Worm (Caenorhabditis elegans): ENCODE results near the gene C40H1.8.

C40H1.8 gene

DNA sequence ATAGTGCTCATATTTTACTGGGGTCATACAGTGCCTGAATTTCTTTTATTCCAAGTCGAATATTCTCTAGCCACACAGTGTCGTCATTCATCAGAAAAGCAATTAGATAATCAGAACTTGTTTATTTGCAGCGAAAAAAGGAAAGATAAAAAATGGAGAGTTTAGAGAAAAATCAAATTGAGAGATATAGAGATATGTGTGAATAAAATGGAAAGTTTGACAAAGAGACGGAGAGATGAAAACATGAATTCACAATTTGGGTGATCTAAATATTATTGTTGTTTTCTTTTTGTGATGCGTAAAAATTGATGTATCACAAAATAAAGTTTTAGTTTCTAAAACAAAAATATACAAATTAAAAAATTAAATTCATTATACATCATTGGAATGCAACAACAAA is 13.8 kb upstream of the C40H1.8 start:
- peak; percentile 29 for TF ChIP-seq nhr-23 (tag; optimal IDR thresholded peaks at IDR 0.05)
- TF ChIP-seq fos-1 (tag; optimal IDR thresholded peaks at IDR 0.05): no peak
- TF ChIP-seq nhr-25 (tag; optimal IDR thresholded peaks at IDR 0.05): peak; percentile 17

DNA sequence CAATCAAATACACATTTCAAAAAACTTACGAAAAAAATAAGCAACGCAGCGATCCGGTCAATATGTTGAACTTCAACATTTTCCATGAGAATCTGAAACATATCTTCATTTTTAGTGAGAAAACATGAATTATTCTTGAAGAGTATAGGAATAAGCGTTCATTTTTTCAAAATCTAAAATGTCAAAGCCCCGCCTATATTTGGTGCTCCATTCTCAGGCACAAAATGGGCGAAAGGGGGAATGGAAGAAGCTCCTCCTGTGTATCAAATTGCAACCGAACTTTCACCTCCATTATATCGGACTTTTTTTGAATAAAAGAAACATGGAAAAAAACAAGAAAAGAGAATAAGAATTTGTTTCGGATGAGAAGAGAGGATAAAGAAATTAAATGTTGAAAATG is 7.9 kb upstream of the C40H1.8 start, which contains the start of gene srx-45:
Gene srx-45, minus strand, starts transcription at position 101 of the 400 bp plus-strand sequence.
- TF ChIP-seq hmg-11 (tag; optimal IDR thresholded peaks at IDR 0.05) (no peak), nhr-237 (tag; optimal IDR thresholded peaks at IDR 0.05) (no peak), mdl-1 (tag; optimal IDR thresholded peaks at IDR 0.05) (no peak), nhr-23 (tag; optimal IDR thresholded peaks at IDR 0.05) (no peak), ztf-4 (tag; optimal IDR thresholded peaks at IDR 0.05) (no peak), ztf-11 (tag; optimal IDR thresholded peaks at IDR 0.05) (no peak), sea-2 (GFP tag; optimal IDR thresholded peaks at IDR 0.05) (no peak), pha-4 (tag; optimal IDR thresholded peaks at IDR 0.05) (no peak), lsy-12 (tag; optimal IDR thresholded peaks at IDR 0.05) (no peak), ceh-82 (tag; optimal IDR thresholded peaks at IDR 0.05) (no peak), fos-1 (tag; optimal IDR thresholded peaks at IDR 0.05) (no peak), ZK546.5 (tag; optimal IDR thresholded peaks at IDR 0.05) (no peak), elt-2 (tag; optimal IDR thresholded peaks at IDR 0.05) (no peak), egl-27 (tag; optimal IDR thresholded peaks at IDR 0.05) (no peak), ceh-28 (tag; optimal IDR thresholded peaks at IDR 0.05) (no peak), R02D3.7 (tag; optimal IDR thresholded peaks at IDR 0.05) (no peak), nhr-11 (tag; optimal IDR thresholded peaks at IDR 0.05) (no peak), nhr-77 (tag; optimal IDR thresholded peaks at IDR 0.05) (no peak), lin-15B (tag; optimal IDR thresholded peaks at IDR 0.05) (no peak)

DNA sequence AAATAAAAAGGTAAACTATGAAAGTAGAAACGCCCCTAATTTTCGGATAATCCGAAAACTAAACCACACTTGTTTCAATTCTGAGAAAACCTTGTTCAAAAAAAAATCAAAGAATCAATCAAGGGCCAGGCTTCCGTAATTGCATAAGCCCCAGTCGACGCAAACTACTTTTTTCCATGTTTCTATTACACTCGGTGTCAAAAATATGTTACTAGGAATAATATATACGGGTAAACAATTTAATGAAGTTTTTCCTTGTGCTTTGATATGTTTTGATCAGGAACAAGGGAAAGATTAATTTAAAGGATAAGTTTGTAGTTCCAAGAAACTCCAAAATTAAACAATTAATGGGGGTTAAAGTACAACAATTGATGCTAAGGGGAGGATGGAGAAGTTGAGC is 4.7 kb upstream of the C40H1.8 start:
- peak; percentile 76 for TF ChIP-seq nhr-11 (tag; optimal IDR thresholded peaks at IDR 0.05)
- TF ChIP-seq daf-12 (tag; optimal IDR thresholded peaks at IDR 0.05): no peak

DNA sequence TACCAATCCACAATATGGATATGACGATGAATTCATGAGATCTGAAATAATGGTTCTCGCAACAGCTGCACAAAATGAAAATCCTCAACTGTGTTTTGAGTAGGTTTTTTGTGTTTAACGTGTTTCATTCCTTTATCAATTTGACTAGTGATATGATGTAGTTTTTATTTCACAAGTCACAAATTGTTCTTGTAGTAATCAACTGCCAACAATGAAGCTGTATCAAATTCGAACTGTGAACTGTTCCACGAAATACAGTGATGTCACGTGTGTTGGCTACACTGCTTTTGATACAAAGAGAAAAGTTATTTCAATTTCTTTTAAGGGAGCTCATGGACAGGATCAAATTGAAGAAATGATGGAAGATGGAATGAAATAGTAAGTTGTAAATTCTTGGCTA is 663 bp downstream of the C40H1.8 start:
- TF ChIP-seq elt-2 (tag; optimal IDR thresholded peaks at IDR 0.05) (peak; percentile 67), pqm-1 (tag; optimal IDR thresholded peaks at IDR 0.05) (peak; percentile 24), unc-62 (GFP tag; optimal IDR thresholded peaks at IDR 0.05) (no peak)

DNA sequence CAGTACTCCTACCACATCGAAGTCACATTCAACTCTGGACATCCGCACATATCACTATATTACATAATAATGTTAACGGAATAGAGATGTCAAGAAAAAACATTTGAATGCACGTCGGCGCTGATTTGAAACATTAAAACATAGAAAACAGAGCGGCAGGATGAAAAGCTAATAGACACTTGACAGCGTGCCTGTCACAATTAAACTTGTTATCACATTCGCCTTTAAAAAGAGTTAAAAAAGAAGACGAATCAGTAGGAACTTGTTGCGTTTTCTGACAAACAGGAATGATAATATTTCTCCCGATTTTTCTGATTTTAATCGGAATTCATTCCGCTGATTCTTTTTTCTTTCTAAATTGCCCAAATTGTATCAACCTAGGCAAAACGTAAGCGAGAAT is 3.1 kb downstream of the C40H1.8 start:
- no peak for TF ChIP-seq pha-4 (tag; optimal IDR thresholded peaks at IDR 0.05)
- TF ChIP-seq nhr-237 (tag; optimal IDR thresholded peaks at IDR 0.05): no peak
- no peak for TF ChIP-seq nhr-12 (tag; optimal IDR thresholded peaks at IDR 0.05)
- TF ChIP-seq elt-2 (tag; optimal IDR thresholded peaks at IDR 0.05): peak; percentile 70
- TF ChIP-seq pqm-1 (tag; optimal IDR thresholded peaks at IDR 0.05): no peak

DNA sequence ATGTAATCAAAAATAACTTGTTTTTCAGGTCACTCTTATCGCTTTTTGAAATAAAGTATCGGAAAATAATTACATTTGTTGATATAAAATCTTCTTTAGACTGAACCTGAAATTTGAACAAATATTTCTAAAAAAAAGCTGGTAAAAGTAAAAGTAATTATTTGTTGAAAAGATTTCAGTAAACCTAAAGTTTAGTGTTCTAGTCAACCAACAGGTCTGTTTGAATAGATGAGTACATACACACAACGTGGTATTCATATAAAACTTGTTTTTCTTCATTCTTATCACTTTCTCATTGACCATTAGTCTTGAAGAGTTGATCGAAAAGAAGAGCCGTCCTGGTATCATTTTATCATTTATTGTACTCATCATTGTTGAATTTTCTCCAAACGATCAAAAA is 5.1 kb downstream of the C40H1.8 start, which contains the start of gene C40H1.9:
Gene C40H1.9, plus strand, starts transcription at position 301 of the 400 bp plus-strand sequence.
- TF ChIP-seq pha-4 (tag; optimal IDR thresholded peaks at IDR 0.05): peak; percentile 16
- no peak for TF ChIP-seq ceh-16 (tag; optimal IDR thresholded peaks at IDR 0.05)

DNA sequence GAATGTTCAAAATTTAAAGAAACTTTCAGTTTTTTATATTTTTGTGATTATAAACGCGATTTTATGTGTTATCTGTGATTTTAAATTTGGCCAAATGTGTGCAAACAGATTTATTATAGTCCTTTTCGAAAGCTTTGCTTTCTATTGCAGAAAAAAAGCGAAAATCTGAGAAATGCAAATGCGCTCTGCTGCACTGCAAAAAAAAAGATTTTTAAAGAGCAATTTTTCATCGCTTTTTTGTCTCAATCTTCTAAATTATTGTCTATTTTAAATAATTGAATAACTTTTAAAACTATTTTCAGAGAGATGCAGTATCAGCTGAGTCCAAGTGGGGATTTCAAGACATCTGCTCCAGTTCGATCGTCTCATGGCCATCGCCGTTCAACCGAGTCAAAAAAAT is 7.5 kb downstream of the C40H1.8 start, which contains the start of gene cpb-1:
Gene cpb-1, plus strand, starts transcription at position 301 of the 400 bp plus-strand sequence.
- TF ChIP-seq ZK546.5 (tag; optimal IDR thresholded peaks at IDR 0.05) (no peak), sea-2 (GFP tag; optimal IDR thresholded peaks at IDR 0.05) (no peak), fos-1 (tag; optimal IDR thresholded peaks at IDR 0.05) (no peak), pqm-1 (tag; optimal IDR thresholded peaks at IDR 0.05) (no peak), eor-1 (tag; optimal IDR thresholded peaks at IDR 0.05) (no peak), egl-5 (tag; optimal IDR thresholded peaks at IDR 0.05) (no peak), nhr-28 (tag; optimal IDR thresholded peaks at IDR 0.05) (no peak), ceh-16 (tag; optimal IDR thresholded peaks at IDR 0.05) (no peak), skn-1 (tag; optimal IDR thresholded peaks at IDR 0.05) (no peak), nhr-11 (tag; optimal IDR thresholded peaks at IDR 0.05) (no peak), nhr-76 (tag; optimal IDR thresholded peaks at IDR 0.05) (no peak), nfya-1 (tag; optimal IDR thresholded peaks at IDR 0.05; ENCODE audit: insufficient read depth) (no peak), elt-3 (tag; optimal IDR thresholded peaks at IDR 0.05) (no peak), snpc-4 (tag; optimal IDR thresholded peaks at IDR 0.05) (no peak), lin-15B (tag; optimal IDR thresholded peaks at IDR 0.05) (no peak), pha-4 (tag; optimal IDR thresholded peaks at IDR 0.05) (no peak), unc-62 (GFP tag; optimal IDR thresholded peaks at IDR 0.05) (no peak), ceh-82 (tag; optimal IDR thresholded peaks at IDR 0.05) (no peak)
